Fruit fly (Drosophila melanogaster) whole organism, embryonic: Measurements from ENCODE around the gene Fancl.
A peak's percentile ranks its signal among the peaks of the same experiment; 100 is the strongest.

Experiments
- ATbp ChIP-seq: fragments of 200-800 bp; sonication (Bioruptor generic); optimal IDR thresholded peaks from 2 replicates; lab custom pipeline; 2017; ENCODE audit warnings: missing biosample characterization, mild to moderate bottlenecking, missing genetic modification characterization, missing genetic modification reagents
- Adf1 ChIP-seq: fragments of 200-800 bp; sonication (Bioruptor generic); IDR thresholded peaks from 2 replicates; pipeline ENCODE4 v1.3.6; 2022; ENCODE audit warnings: missing biosample characterization, missing genetic modification characterization
- B-H1 ChIP-seq: fragments of 200-800 bp; sonication (Bioruptor generic); IDR thresholded peaks from 3 replicates; pipeline ENCODE4 v1.3.6; 2022; ENCODE audit warnings: missing biosample characterization, missing genetic modification characterization
- Blimp-1 ChIP-seq: fragments of 200-800 bp; sonication (Bioruptor generic); optimal IDR thresholded peaks from 3 replicates; lab custom pipeline; 2018; ENCODE audit warnings: missing biosample characterization, missing genetic modification characterization, mild to moderate bottlenecking, moderate library complexity, missing genetic modification reagents
- C15 ChIP-seq: fragments of 200-800 bp; sonication (Bioruptor generic); IDR thresholded peaks from 3 replicates; pipeline ENCODE4 v1.3.6; 2022; ENCODE audit warnings: missing biosample characterization, missing genetic modification characterization
- CG10654 ChIP-seq: fragments of 200-800 bp; sonication (Bioruptor generic); optimal IDR thresholded peaks from 2 replicates; lab custom pipeline; 2016; ENCODE audit warnings: missing biosample characterization, missing genetic modification characterization
- CG11696 ChIP-seq: fragments of 200-800 bp; sonication (Bioruptor generic); IDR thresholded peaks from 2 replicates; pipeline ENCODE4 v1.3.6; 2022; ENCODE audit warnings: missing biosample characterization, missing genetic modification characterization
- CG12104 ChIP-seq: fragments of 200-800 bp; sonication (Bioruptor generic); optimal IDR thresholded peaks from 3 replicates; lab custom pipeline; 2016; ENCODE audit warnings: missing biosample characterization, missing genetic modification characterization
- CG13123 ChIP-seq: fragments of 200-800 bp; sonication (Bioruptor generic); optimal IDR thresholded peaks from 2 replicates; lab custom pipeline; 2016; ENCODE audit warnings: missing biosample characterization, missing genetic modification characterization
- CG14014 ChIP-seq: fragments of 200-800 bp; sonication (Bioruptor generic); IDR thresholded peaks from 2 replicates; pipeline ENCODE4 v1.3.6; 2022; ENCODE audit warnings: missing biosample characterization, missing genetic modification characterization
- CG18262 ChIP-seq: fragments of 200-800 bp; optimal IDR thresholded peaks from 3 replicates; lab custom pipeline; 2019; ENCODE audit warnings: missing biosample characterization, mild to moderate bottlenecking, missing genetic modification characterization, moderate library complexity
- CG18599 ChIP-seq: fragments of 200-800 bp; sonication (Bioruptor generic); optimal IDR thresholded peaks from 3 replicates; lab custom pipeline; 2017; ENCODE audit warnings: missing biosample characterization, missing genetic modification characterization, mild to moderate bottlenecking, moderate library complexity, missing genetic modification reagents
- CG18764 ChIP-seq: fragments of 200-800 bp; sonication (Bioruptor generic); optimal IDR thresholded peaks from 3 replicates; lab custom pipeline; 2016; ENCODE audit warnings: missing biosample characterization, missing genetic modification characterization
- CG2120 ChIP-seq: fragments of 200-800 bp; sonication (Bioruptor generic); optimal IDR thresholded peaks from 3 replicates; lab custom pipeline; 2016; ENCODE audit warnings: missing biosample characterization, missing genetic modification characterization
- CG3065 ChIP-seq: fragments of 200-800 bp; sonication (Bioruptor generic); optimal IDR thresholded peaks from 2 replicates; lab custom pipeline; 2016; ENCODE audit warnings: missing biosample characterization, missing genetic modification characterization
- CG31224 ChIP-seq: fragments of 200-800 bp; sonication (Bioruptor generic); IDR thresholded peaks from 2 replicates; pipeline ENCODE4 v1.3.6; 2022; ENCODE audit warnings: missing biosample characterization, missing genetic modification characterization
- CG32532 ChIP-seq: fragments of 200-800 bp; sonication (Bioruptor generic); IDR thresholded peaks from 2 replicates; pipeline ENCODE4 v1.3.6; 2022; ENCODE audit warnings: missing biosample characterization, missing genetic modification characterization
- CG3407 ChIP-seq: fragments of 200-800 bp; sonication (Bioruptor generic); optimal IDR thresholded peaks from 2 replicates; lab custom pipeline; 2018; ENCODE audit warnings: missing biosample characterization, mild to moderate bottlenecking, missing genetic modification characterization
- CG4404 ChIP-seq: fragments of 200-800 bp; sonication (Bioruptor generic); IDR thresholded peaks from 2 replicates; pipeline ENCODE4 v1.3.6; 2022; ENCODE audit warnings: missing biosample characterization, missing genetic modification characterization
- CG4424 ChIP-seq: fragments of 200-800 bp; sonication (Bioruptor generic); optimal IDR thresholded peaks from 3 replicates; lab custom pipeline; 2016; ENCODE audit warnings: missing biosample characterization, missing genetic modification characterization
- CG5953 ChIP-seq: fragments of 200-800 bp; sonication (Bioruptor generic); IDR thresholded peaks from 2 replicates; pipeline ENCODE4 v1.3.6; 2022; ENCODE audit warnings: missing biosample characterization, missing genetic modification characterization
- CG7357 ChIP-seq: fragments of 200-800 bp; sonication (Bioruptor generic); IDR thresholded peaks from 3 replicates; pipeline ENCODE4 v1.3.6; 2022; ENCODE audit warnings: missing biosample characterization, missing genetic modification characterization
- CG8290 ChIP-seq, 3 experiments: fragments of 200-800 bp; sonication (Bioruptor generic); optimal IDR thresholded peaks; 2 replicates each; lab custom pipeline; 2016 to 2019; ENCODE audit warnings: missing biosample characterization in 3 of 3, missing genetic modification characterization in 3 of 3, mild to moderate bottlenecking in 2 of 3, moderate library complexity in 1 of 3
- CG9817 ChIP-seq: fragments of 200-800 bp; sonication (Bioruptor generic); optimal IDR thresholded peaks from 2 replicates; lab custom pipeline; 2018; ENCODE audit warnings: missing biosample characterization, mild to moderate bottlenecking, missing genetic modification characterization, moderate library complexity
- D19A ChIP-seq: fragments of 200-800 bp; optimal IDR thresholded peaks from 3 replicates; lab custom pipeline; 2019; ENCODE audit warnings: missing biosample characterization, mild to moderate bottlenecking, missing genetic modification characterization, moderate library complexity
- Dbx ChIP-seq: fragments of 200-800 bp; sonication (Bioruptor generic); IDR thresholded peaks from 3 replicates; pipeline ENCODE4 v1.3.6; 2022; ENCODE audit warnings: missing biosample characterization, missing genetic modification characterization
- Dfd ChIP-seq, 2 experiments: fragments of >200 bp; optimal IDR thresholded peaks; 2 replicates each; lab custom pipeline; 2017; ENCODE audit warnings: missing biosample characterization in 2 of 2, missing genetic modification characterization in 2 of 2
- Doc3 ChIP-seq: fragments of 200-800 bp; sonication (Bioruptor generic); IDR thresholded peaks from 3 replicates; pipeline ENCODE4 v1.3.6; 2022; ENCODE audit warnings: missing biosample characterization, missing genetic modification characterization; ENCODE audit not compliant: partially characterized antibody
- Dref ChIP-seq: fragments of 200-800 bp; sonication (Bioruptor generic); IDR thresholded peaks from 2 replicates; pipeline ENCODE4 v1.3.6; 2022; ENCODE audit warnings: missing biosample characterization, missing genetic modification characterization
- H2.0 ChIP-seq: fragments of 200-800 bp; sonication (Bioruptor generic); IDR thresholded peaks from 2 replicates; pipeline ENCODE4 v1.3.6; 2022; ENCODE audit warnings: missing biosample characterization, missing genetic modification characterization
- HmgD ChIP-seq: fragments of 200-800 bp; sonication (Bioruptor generic); optimal IDR thresholded peaks from 3 replicates; lab custom pipeline; 2016; ENCODE audit warnings: missing biosample characterization, missing genetic modification characterization
- Med ChIP-seq: fragments of 200-800 bp; sonication (Bioruptor generic); peaks from one replicate; lab custom pipeline; 2016; ENCODE audit warnings: missing biosample characterization, missing genetic modification characterization, mild to moderate bottlenecking, inconsistent platforms, moderate library complexity
- Meics ChIP-seq: fragments of 200-800 bp; sonication (Bioruptor generic); optimal IDR thresholded peaks from 2 replicates; lab custom pipeline; 2017; ENCODE audit warnings: missing biosample characterization, mild to moderate bottlenecking, missing genetic modification characterization
- Neu2 ChIP-seq: fragments of 200-800 bp; sonication (Bioruptor generic); optimal IDR thresholded peaks from 3 replicates; lab custom pipeline; 2016; ENCODE audit warnings: missing biosample characterization, missing genetic modification characterization, borderline replicate concordance
- Poxn ChIP-seq: fragments of 200-800 bp; sonication (Bioruptor generic); IDR thresholded peaks from 2 replicates; pipeline ENCODE4 v1.3.6; 2022; ENCODE audit warnings: missing biosample characterization, missing genetic modification characterization
- Ptx1 ChIP-seq: fragments of 200-800 bp; sonication (Bioruptor generic); IDR thresholded peaks from 2 replicates; pipeline ENCODE4 v1.3.6; 2022; ENCODE audit warnings: missing biosample characterization, missing genetic modification characterization
- Six4 ChIP-seq: fragments of 200-800 bp; sonication (Bioruptor generic); optimal IDR thresholded peaks from 2 replicates; lab custom pipeline; 2016; ENCODE audit warnings: missing biosample characterization, missing genetic modification characterization
- Sox102F ChIP-seq: fragments of 200-800 bp; sonication (Bioruptor generic); optimal IDR thresholded peaks from 2 replicates; lab custom pipeline; 2018; ENCODE audit warnings: missing biosample characterization, mild to moderate bottlenecking, missing genetic modification characterization, moderate library complexity
- Xrp1 ChIP-seq: fragments of 200-800 bp; sonication (Bioruptor generic); IDR thresholded peaks from 2 replicates; pipeline ENCODE4 v1.3.6; 2022; ENCODE audit warnings: missing biosample characterization, missing genetic modification characterization
- ase ChIP-seq: fragments of 200-800 bp; sonication (Bioruptor generic); IDR thresholded peaks from 3 replicates; pipeline ENCODE4 v1.3.6; 2022; ENCODE audit warnings: missing biosample characterization, missing genetic modification characterization
- croc ChIP-seq: fragments of 200-800 bp; sonication (Bioruptor generic); conservative IDR thresholded peaks from 3 replicates; pipeline ENCODE4 v1.3.6; 2022; ENCODE audit warnings: missing biosample characterization, missing genetic modification characterization
- fd102C ChIP-seq: fragments of 200-800 bp; sonication (Bioruptor generic); optimal IDR thresholded peaks from 2 replicates; lab custom pipeline; 2018; ENCODE audit warnings: missing biosample characterization, mild to moderate bottlenecking, missing genetic modification characterization, moderate library complexity
- gem ChIP-seq: fragments of 200-800 bp; sonication (Bioruptor generic); optimal IDR thresholded peaks from 2 replicates; lab custom pipeline; 2019; ENCODE audit warnings: missing biosample characterization, mild to moderate bottlenecking, missing genetic modification characterization, moderate library complexity
- gro ChIP-seq: fragments of 200-800 bp; sonication (Bioruptor generic); optimal IDR thresholded peaks from 2 replicates; lab custom pipeline; 2016; ENCODE audit warnings: missing biosample characterization, missing genetic modification characterization
- hb ChIP-seq: fragments of 200-800 bp; sonication (Bioruptor generic); IDR thresholded peaks from 3 replicates; pipeline ENCODE4 v1.3.6; 2022; ENCODE audit warnings: missing biosample characterization, missing genetic modification characterization; ENCODE audit not compliant: partially characterized antibody
- p53 ChIP-seq: fragments of 200-800 bp; sonication (Bioruptor generic); optimal IDR thresholded peaks from 2 replicates; lab custom pipeline; 2016; ENCODE audit warnings: missing biosample characterization, missing genetic modification characterization
- sd ChIP-seq: fragments of 200-800 bp; sonication (Bioruptor generic); optimal IDR thresholded peaks from 3 replicates; lab custom pipeline; 2018; ENCODE audit warnings: missing biosample characterization, mild to moderate bottlenecking, missing genetic modification characterization, moderate library complexity
- shn ChIP-seq: fragments of 200-800 bp; sonication (Bioruptor generic); optimal IDR thresholded peaks from 3 replicates; lab custom pipeline; 2016; ENCODE audit warnings: missing biosample characterization, missing genetic modification characterization
- trem ChIP-seq: fragments of 200-800 bp; optimal IDR thresholded peaks from 3 replicates; lab custom pipeline; 2019; ENCODE audit warnings: missing biosample characterization, mild to moderate bottlenecking, missing genetic modification characterization, moderate library complexity

Gene Fancl

DNA sequence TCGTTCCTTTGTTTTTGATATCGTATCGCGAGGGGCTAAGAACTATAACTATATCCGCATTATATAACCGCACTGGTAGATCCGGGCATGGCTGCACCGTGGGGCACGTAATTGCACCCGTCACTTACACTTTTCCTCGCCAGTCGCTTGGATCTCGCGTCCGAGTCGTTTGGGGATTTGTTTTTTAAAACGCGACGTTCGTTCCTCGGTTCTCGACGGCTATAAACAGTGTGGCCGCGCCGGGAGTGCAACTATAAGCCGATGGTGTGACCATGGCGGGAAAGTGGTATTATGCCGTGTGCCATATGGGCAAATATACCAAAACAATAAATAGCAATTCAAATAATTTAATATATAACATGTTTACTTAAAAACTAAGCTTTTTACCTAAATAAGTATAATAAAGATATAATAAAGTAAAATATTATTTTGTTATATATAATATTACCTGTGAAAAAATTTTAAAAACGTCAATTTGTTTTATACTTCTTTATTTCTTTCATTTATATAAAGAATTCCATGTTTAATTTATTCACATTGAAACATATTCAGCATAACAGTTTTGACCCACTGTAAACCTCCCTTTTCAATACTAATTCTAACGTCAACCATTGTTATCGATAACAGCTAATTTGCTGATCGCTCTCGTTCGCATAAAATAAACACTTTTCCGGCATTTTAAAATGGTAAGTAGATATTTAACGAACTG, 9.9 kb downstream of the Fancl start, which contains the start of the genes Mical and CG3909 (continued):
- no peak for TF ChIP-seq shn (GFP tag; lab: Kevin White, UChicago)
- TF ChIP-seq sd: peak; percentile 78
- peak; percentile 79 for TF ChIP-seq CG18764 (GFP tag; lab: Kevin White, UChicago)
- no peak for TF ChIP-seq Dfd (GFP tag; optimal IDR thresholded peaks at IDR 0.05; lab: Kevin White, UChicago)
- TF ChIP-seq hb (GFP tag; lab: Robert Waterston, UW): peak; percentile 56; the same call in 1 of the 3 replicates
- TF ChIP-seq trem (tag; lab: Kevin White, UChicago): peak; percentile 85
- TF ChIP-seq Sox102F: peak; percentile 89
- peak; percentile 89 for TF ChIP-seq B-H1
- TF ChIP-seq CG12104 (GFP tag; lab: Kevin White, UChicago): peak; percentile 80
- TF ChIP-seq Meics: peak; percentile 84
- peak; percentile 72 for TF ChIP-seq CG4424 (GFP tag; lab: Kevin White, UChicago)
- TF ChIP-seq fd102C (GFP tag; lab: Kevin White, UChicago): no peak
- peak; percentile 64 for TF ChIP-seq Adf1
- TF ChIP-seq ase (GFP tag; lab: Robert Waterston, UW): peak; percentile 83; the same call in 2 of the 3 replicates
- TF ChIP-seq CG18262 (tag; lab: Kevin White, UChicago): peak; percentile 91
- peak; percentile 83 for TF ChIP-seq Med
- no peak for TF ChIP-seq gro (GFP tag; lab: Kevin White, UChicago)
- peak; percentile 67 for TF ChIP-seq CG5953 (GFP tag; lab: Robert Waterston, UW)
- TF ChIP-seq D19A: peak; percentile 82
- peak; percentile 96 for TF ChIP-seq CG32532 (GFP tag; lab: Robert Waterston, UW)
- no peak for TF ChIP-seq Doc3 (GFP tag; lab: Robert Waterston, UW)
- TF ChIP-seq CG31224 (GFP tag; lab: Robert Waterston, UW): peak; percentile 77
- peak; percentile 53 for TF ChIP-seq croc
- TF ChIP-seq CG18599 (GFP tag; lab: Kevin White, UChicago): peak; percentile 85
- TF ChIP-seq CG9817 (tag; lab: Kevin White, UChicago): peak; percentile 84
- peak; percentile 95 for TF ChIP-seq gem (tag; lab: Kevin White, UChicago)
- peak; percentile 84 for TF ChIP-seq Six4 (GFP tag; lab: Kevin White, UChicago)
- TF ChIP-seq p53 (GFP tag; lab: Kevin White, UChicago): no peak
- peak; percentile 75 for TF ChIP-seq CG13123
- TF ChIP-seq H2.0: peak; percentile 91
- TF ChIP-seq CG3407 (GFP tag; lab: Kevin White, UChicago): peak; percentile 52
- no peak for TF ChIP-seq Neu2
- peak; percentile 83 for TF ChIP-seq CG2120 (GFP tag; lab: Kevin White, UChicago)
- TF ChIP-seq Ptx1 (GFP tag; lab: Robert Waterston, UW): peak; percentile 93
- TF ChIP-seq CG7357 (GFP tag; lab: Robert Waterston, UW): peak; percentile 62; the same call in 2 of the 3 replicates
- TF ChIP-seq HmgD (GFP tag; lab: Kevin White, UChicago): no peak
- peak; percentile 75 for TF ChIP-seq CG10654 (GFP tag; lab: Kevin White, UChicago)
- TF ChIP-seq ATbp (GFP tag; lab: Kevin White, UChicago): peak; percentile 53
- TF ChIP-seq C15: peak; percentile 72; the same call in 2 of the 3 replicates
- TF ChIP-seq Xrp1: peak; percentile 89
- peak; percentile 90 for TF ChIP-seq CG14014 (GFP tag; lab: Robert Waterston, UW)
- peak; percentile 93 for TF ChIP-seq Dbx (GFP tag; lab: Robert Waterston, UW)
- peak; percentile 72 for TF ChIP-seq Blimp-1
- TF ChIP-seq CG4404 (GFP tag; lab: Robert Waterston, UW): peak; percentile 52; the same call in 1 of the 2 replicates
- peak; percentile 70 for TF ChIP-seq Dref (GFP tag; lab: Robert Waterston, UW)
- TF ChIP-seq Poxn (GFP tag; lab: Robert Waterston, UW): no peak
- peak; percentile 38 for TF ChIP-seq CG3065 (GFP tag; lab: Kevin White, UChicago)
- peak; percentile 75 for TF ChIP-seq CG11696 (GFP tag; lab: Robert Waterston, UW)
- peak; percentile 81 for TF ChIP-seq CG8290 (GFP tag; optimal IDR thresholded peaks at IDR 0.05; lab: Kevin White, UChicago)
- peak in 1 of 2 experiments; percentile 68 for TF ChIP-seq CG8290 (tag; optimal IDR thresholded peaks at IDR 0.05; lab: Kevin White, UChicago)
